Worm (Caenorhabditis elegans) whole organism, dauer: ENCODE results near the gene C12D5.5.

Source experiments
- unc-62 ChIP-seq: sonication (generic microtip); optimal IDR thresholded peaks from 2 replicates; lab custom pipeline; 2017; ENCODE audit warnings: missing biosample characterization, missing genetic modification reagents, missing genetic modification characterization

Gene C12D5.5

ce11 chrV:7716034-7716433, 48.0 kb downstream of the C12D5.5 start, which contains the start of gene ZK105.12:
ZK105.12 (minus strand) TSS chrV:7716134.
- TF ChIP-seq unc-62 (GFP tag; lab: Kevin White, UChicago), result no peak

- TF ChIP-seq unc-62 (GFP tag; lab: Kevin White, UChicago), result no peak
Observed at ce11 chrV:7717629-7718028, 49.6 kb downstream of the C12D5.5 start, which contains the start of gene ZK105.5. ZK105.5 (minus strand) TSS chrV:7717729.
